Worm (Caenorhabditis elegans) whole organism, L4 larva: Measurements from ENCODE around the gene T19D12.10.
A peak's percentile ranks its signal among the peaks of the same experiment; 100 is the strongest.

ENCODE experiments used
- dpl-1 ChIP-seq: fragments of 150-350 bp; optimal IDR thresholded peaks from 2 replicates; lab custom pipeline; 2014; ENCODE audit warnings: missing biosample characterization, missing genetic modification reagents, missing genetic modification characterization
- hlh-11 ChIP-seq: fragments of 200-800 bp; sonication (Bioruptor generic); optimal IDR thresholded peaks from 2 replicates; lab custom pipeline; 2018; ENCODE audit warnings: mild to moderate bottlenecking, missing genetic modification characterization, missing compliant biosample characterization
- lim-7 ChIP-seq: fragments of 200-800 bp; sonication (Bioruptor generic); IDR thresholded peaks from 2 replicates; pipeline ENCODE4 v1.3.6; 2022; ENCODE audit warnings: missing genetic modification characterization, missing compliant biosample characterization
- lsy-2 ChIP-seq, 2 experiments: fragments of 150-350 bp in 1 of 2; sonication (generic microtip) in 1 of 2; optimal IDR thresholded peaks; 2 replicates each; lab custom pipeline; 2014 to 2017; ENCODE audit warnings: missing biosample characterization in 2 of 2, missing genetic modification characterization in 2 of 2
- mdl-1 ChIP-seq, 2 experiments: fragments of 150-350 bp in 1 of 2; sonication (generic microtip) in 1 of 2; optimal IDR thresholded peaks; 2 replicates each; lab custom pipeline; 2014 to 2017; ENCODE audit warnings: missing biosample characterization in 2 of 2, missing genetic modification characterization in 2 of 2
- nhr-237 ChIP-seq: sonication (generic microtip); optimal IDR thresholded peaks from 2 replicates; lab custom pipeline; 2017; ENCODE audit warnings: missing biosample characterization, missing genetic modification characterization
- nhr-41 ChIP-seq: fragments of 200-800 bp; sonication (Bioruptor generic); IDR thresholded peaks from 2 replicates; pipeline ENCODE4 v1.3.6; 2022; ENCODE audit warnings: missing genetic modification reagents, missing genetic modification characterization, missing compliant biosample characterization
- pha-4 ChIP-seq, 2 experiments: fragments of 150-350 bp in 1 of 2; fragments of 200-800 bp in 1 of 2; sonication (Bioruptor generic) in 1 of 2; IDR thresholded peaks in 1 of 2; optimal IDR thresholded peaks in 1 of 2; 2 replicates each; pipeline versions ENCODE4 v1.3.6 to Lab custom; 2014 to 2022; ENCODE audit warnings: missing genetic modification characterization in 2 of 2, missing genetic modification reagents in 2 of 2, missing biosample characterization in 1 of 2, missing compliant biosample characterization in 1 of 2
- unc-130 ChIP-seq: sonication (generic microtip); optimal IDR thresholded peaks from 2 replicates; lab custom pipeline; 2016; ENCODE audit warnings: missing genetic modification reagents, missing genetic modification characterization, missing compliant biosample characterization
- zag-1 ChIP-seq: fragments of 150-350 bp; optimal IDR thresholded peaks from 2 replicates; lab custom pipeline; 2014; ENCODE audit warnings: missing biosample characterization, missing genetic modification characterization

- TF ChIP-seq nhr-41 (GFP tag; lab: Robert Waterston, UW) (no peak), zag-1 (tag; lab: Kevin White, UChicago) (no peak), nhr-237 (no peak), unc-130 (GFP tag; lab: Kevin White, UChicago) (no peak), mdl-1 (tag; optimal IDR thresholded peaks at IDR 0.05; lab: Kevin White, UChicago) (peak in 1 of 2 experiments; percentile 18), hlh-11 (tag; lab: Kevin White, UChicago) (peak; percentile 19), lsy-2 (tag; optimal IDR thresholded peaks at IDR 0.05; lab: Kevin White, UChicago) (no peak), dpl-1 (GFP tag; lab: Kevin White, UChicago) (no peak), pha-4 (GFP tag; IDR thresholded peaks at IDR 0.05; lab: Robert Waterston, UW) (no peak), pha-4 (tag; optimal IDR thresholded peaks at IDR 0.05; lab: Kevin White, UChicago) (no peak), lim-7 (GFP tag; lab: Robert Waterston, UW) (no peak)
These were observed 39.7 kb downstream of the T19D12.10 start for ce11 chrII:6619007-6619406.
